Fruit fly (Drosophila melanogaster) whole organism, wandering third instar larva: ENCODE data around the gene heca.

Experiments used
- sv ChIP-seq: fragments of 200-800 bp; sonication (Bioruptor generic); optimal IDR thresholded peaks from 3 replicates; lab custom pipeline; 2016; ENCODE audit warnings: missing biosample characterization, missing genetic modification characterization
- usp ChIP-seq: fragments of >200 bp; optimal IDR thresholded peaks from 2 replicates; lab custom pipeline; 2017; ENCODE audit warnings: missing biosample characterization, missing genetic modification characterization

dm6 chr3R:30413795-30414194 lies 136.1 kb downstream of the heca start:
- TF ChIP-seq sv (GFP tag; lab: Kevin White, UChicago) (no peak), usp (GFP tag; lab: Kevin White, UChicago) (no peak)
